Fruit fly (Drosophila melanogaster) whole organism, embryonic: Measurements from ENCODE around the gene Ankrd49.

Experiments
- CG10274 ChIP-seq: fragments of 200-800 bp; sonication (Bioruptor generic); optimal IDR thresholded peaks from 3 replicates; lab custom pipeline; 2017; ENCODE audit warnings: missing biosample characterization, mild to moderate bottlenecking, missing genetic modification characterization
- CG10543 ChIP-seq: fragments of 200-800 bp; sonication (Bioruptor generic); optimal IDR thresholded peaks from 3 replicates; lab custom pipeline; 2017; ENCODE audit warnings: missing biosample characterization, mild to moderate bottlenecking, missing genetic modification characterization, moderate library complexity
- CG10565 ChIP-seq: fragments of 200-800 bp; sonication (Bioruptor generic); optimal IDR thresholded peaks from 3 replicates; lab custom pipeline; 2016; ENCODE audit warnings: missing biosample characterization, mild to moderate bottlenecking, missing genetic modification characterization
- CG10654 ChIP-seq: fragments of 200-800 bp; sonication (Bioruptor generic); optimal IDR thresholded peaks from 2 replicates; lab custom pipeline; 2016; ENCODE audit warnings: missing biosample characterization, missing genetic modification characterization
- CG11695 ChIP-seq: fragments of 200-800 bp; sonication (Bioruptor generic); IDR thresholded peaks from 3 replicates; pipeline ENCODE4 v1.3.6; 2022; ENCODE audit warnings: missing biosample characterization, missing genetic modification characterization
- CG14014 ChIP-seq: fragments of 200-800 bp; sonication (Bioruptor generic); IDR thresholded peaks from 2 replicates; pipeline ENCODE4 v1.3.6; 2022; ENCODE audit warnings: missing biosample characterization, missing genetic modification characterization
- CG1602 ChIP-seq: fragments of 200-800 bp; sonication (Bioruptor generic); optimal IDR thresholded peaks from 3 replicates; lab custom pipeline; 2016; ENCODE audit warnings: missing biosample characterization, missing genetic modification characterization
- CG16815 ChIP-seq: fragments of 200-800 bp; sonication (Bioruptor generic); optimal IDR thresholded peaks from 3 replicates; lab custom pipeline; 2017; ENCODE audit warnings: missing biosample characterization, mild to moderate bottlenecking, missing genetic modification characterization
- CG1792 ChIP-seq: fragments of 200-800 bp; sonication (Bioruptor generic); optimal IDR thresholded peaks from 2 replicates; lab custom pipeline; 2016; ENCODE audit warnings: missing biosample characterization, missing genetic modification characterization
- CG2875 ChIP-seq: fragments of 200-800 bp; sonication (Bioruptor generic); optimal IDR thresholded peaks from 2 replicates; lab custom pipeline; 2017; ENCODE audit warnings: missing biosample characterization, mild to moderate bottlenecking, missing genetic modification characterization, missing genetic modification reagents
- CG30403 ChIP-seq: fragments of 200-800 bp; sonication (Bioruptor generic); optimal IDR thresholded peaks from 3 replicates; lab custom pipeline; 2016; ENCODE audit warnings: missing biosample characterization, missing genetic modification characterization
- CG30431 ChIP-seq: fragments of 200-800 bp; sonication (Bioruptor generic); optimal IDR thresholded peaks from 2 replicates; lab custom pipeline; 2017; ENCODE audit warnings: missing biosample characterization, missing genetic modification characterization
- CG32772 ChIP-seq: fragments of 200-800 bp; sonication (Bioruptor generic); IDR thresholded peaks from 2 replicates; pipeline ENCODE4 v1.3.6; 2022; ENCODE audit warnings: missing biosample characterization, missing genetic modification characterization
- CG34224 ChIP-seq: fragments of 200-800 bp; sonication (Bioruptor generic); IDR thresholded peaks from 3 replicates; pipeline ENCODE4 v1.3.6; 2022; ENCODE audit warnings: missing biosample characterization, missing genetic modification characterization; ENCODE audit not compliant: partially characterized antibody
- CG3726 ChIP-seq: fragments of 200-800 bp; sonication (Bioruptor generic); IDR thresholded peaks from 3 replicates; pipeline ENCODE4, ENCODE4 v1.3.6; 2022; ENCODE audit warnings: missing biosample characterization, missing genetic modification characterization
- CG4282 ChIP-seq: fragments of 200-800 bp; sonication (Bioruptor generic); optimal IDR thresholded peaks from 2 replicates; lab custom pipeline; 2016; ENCODE audit warnings: missing biosample characterization, missing genetic modification characterization
- CG5245 ChIP-seq: fragments of 200-800 bp; sonication (Bioruptor generic); optimal IDR thresholded peaks from 3 replicates; lab custom pipeline; 2016; ENCODE audit warnings: missing biosample characterization, missing genetic modification characterization
- CG6175 ChIP-seq: fragments of 200-800 bp; sonication (Bioruptor generic); IDR thresholded peaks from 3 replicates; pipeline ENCODE4 v1.3.6; 2022; ENCODE audit warnings: missing biosample characterization, missing genetic modification characterization
- CG6765 ChIP-seq: fragments of 200-800 bp; sonication (Bioruptor generic); optimal IDR thresholded peaks from 3 replicates; lab custom pipeline; 2017; ENCODE audit warnings: missing biosample characterization, mild to moderate bottlenecking, missing genetic modification characterization
- CG8281 ChIP-seq: fragments of 200-800 bp; sonication (Bioruptor generic); optimal IDR thresholded peaks from 2 replicates; lab custom pipeline; 2018; ENCODE audit warnings: missing biosample characterization, mild to moderate bottlenecking, missing genetic modification characterization, moderate library complexity
- CG8290 ChIP-seq, 3 experiments: fragments of 200-800 bp; sonication (Bioruptor generic); optimal IDR thresholded peaks; 2 replicates each; lab custom pipeline; 2016 to 2019; ENCODE audit warnings: missing biosample characterization in 3 of 3, missing genetic modification characterization in 3 of 3, mild to moderate bottlenecking in 2 of 3, moderate library complexity in 1 of 3
- CG9876 ChIP-seq: fragments of 200-800 bp; sonication (Bioruptor generic); optimal IDR thresholded peaks from 2 replicates; lab custom pipeline; 2016; ENCODE audit warnings: missing biosample characterization, missing genetic modification characterization
- E2f1 ChIP-seq: fragments of 200-800 bp; sonication (Bioruptor generic); IDR thresholded peaks from 2 replicates; pipeline ENCODE4 v1.3.6; 2022; ENCODE audit warnings: missing biosample characterization, missing genetic modification characterization
- Hmx ChIP-seq: fragments of 200-800 bp; sonication (Bioruptor generic); optimal IDR thresholded peaks from 2 replicates; lab custom pipeline; 2016; ENCODE audit warnings: missing biosample characterization, missing genetic modification characterization
- Hr51 ChIP-seq, 2 experiments: fragments of 200-800 bp; sonication (Bioruptor generic); optimal IDR thresholded peaks; 2 replicates in 1 of 2; 3 replicates in 1 of 2; lab custom pipeline; 2016 to 2018; ENCODE audit warnings: missing biosample characterization in 2 of 2, missing genetic modification characterization in 2 of 2, mild to moderate bottlenecking in 1 of 2, moderate library complexity in 1 of 2
- Neu2 ChIP-seq: fragments of 200-800 bp; sonication (Bioruptor generic); optimal IDR thresholded peaks from 3 replicates; lab custom pipeline; 2016; ENCODE audit warnings: missing biosample characterization, missing genetic modification characterization, borderline replicate concordance
- Oli ChIP-seq: fragments of 200-800 bp; sonication (Bioruptor generic); optimal IDR thresholded peaks from 2 replicates; lab custom pipeline; 2018; ENCODE audit warnings: missing biosample characterization, mild to moderate bottlenecking, missing genetic modification characterization, moderate library complexity
- Optix ChIP-seq: fragments of 200-800 bp; sonication (Bioruptor generic); IDR thresholded peaks from 3 replicates; pipeline ENCODE4 v1.3.6; 2022; ENCODE audit warnings: missing biosample characterization, missing genetic modification characterization
- PHDP ChIP-seq: fragments of 200-800 bp; sonication (Bioruptor generic); optimal IDR thresholded peaks from 3 replicates; lab custom pipeline; 2018; ENCODE audit warnings: missing biosample characterization, mild to moderate bottlenecking, missing genetic modification characterization, moderate library complexity
- Sox100B ChIP-seq: fragments of 200-800 bp; sonication (Bioruptor generic); optimal IDR thresholded peaks from 3 replicates; lab custom pipeline; 2018; ENCODE audit warnings: missing biosample characterization, mild to moderate bottlenecking, missing genetic modification characterization
- Sry-δ ChIP-seq: fragments of 200-800 bp; sonication (Bioruptor generic); optimal IDR thresholded peaks from 2 replicates; lab custom pipeline; 2016; ENCODE audit warnings: missing biosample characterization, missing genetic modification characterization
- Ssrp ChIP-seq: fragments of 200-800 bp; sonication (Bioruptor generic); optimal IDR thresholded peaks from 2 replicates; lab custom pipeline; 2018; ENCODE audit warnings: missing biosample characterization, mild to moderate bottlenecking, missing genetic modification characterization, moderate library complexity
- ab ChIP-seq: fragments of 200-800 bp; sonication (Bioruptor generic); optimal IDR thresholded peaks from 2 replicates; lab custom pipeline; 2016; ENCODE audit warnings: missing biosample characterization, missing genetic modification characterization
- abd-A ChIP-seq: fragments of 200-800 bp; sonication (Bioruptor generic); optimal IDR thresholded peaks from 3 replicates; lab custom pipeline; 2019; ENCODE audit warnings: missing biosample characterization, mild to moderate bottlenecking, missing genetic modification characterization, moderate library complexity
- ase ChIP-seq: fragments of 200-800 bp; sonication (Bioruptor generic); IDR thresholded peaks from 3 replicates; pipeline ENCODE4 v1.3.6; 2022; ENCODE audit warnings: missing biosample characterization, missing genetic modification characterization
- bigmax ChIP-seq: fragments of 200-800 bp; sonication (Bioruptor generic); optimal IDR thresholded peaks from 2 replicates; lab custom pipeline; 2018; ENCODE audit warnings: missing biosample characterization, mild to moderate bottlenecking, missing genetic modification characterization
- chn ChIP-seq: fragments of 200-800 bp; sonication (Bioruptor generic); optimal IDR thresholded peaks from 2 replicates; lab custom pipeline; 2016; ENCODE audit warnings: missing biosample characterization, missing genetic modification characterization
- ci ChIP-seq: fragments of 200-800 bp; sonication (Bioruptor generic); IDR thresholded peaks from 3 replicates; pipeline ENCODE4 v1.3.6; 2022; ENCODE audit warnings: missing biosample characterization, missing genetic modification characterization
- dati ChIP-seq: fragments of 200-800 bp; sonication (Bioruptor generic); IDR thresholded peaks from 2 replicates; pipeline ENCODE4 v1.3.6; 2022; ENCODE audit warnings: missing biosample characterization, missing genetic modification characterization
- kay ChIP-seq: fragments of 200-800 bp; sonication (Bioruptor generic); optimal IDR thresholded peaks from 2 replicates; lab custom pipeline; 2016; ENCODE audit warnings: missing biosample characterization, missing genetic modification characterization
- lab ChIP-seq: fragments of 200-800 bp; sonication (Bioruptor generic); optimal IDR thresholded peaks from 3 replicates; lab custom pipeline; 2017; ENCODE audit warnings: missing biosample characterization, missing genetic modification characterization, mild to moderate bottlenecking, moderate library complexity, missing genetic modification reagents
- lilli ChIP-seq: fragments of 200-800 bp; sonication (Bioruptor generic); optimal IDR thresholded peaks from 3 replicates; lab custom pipeline; 2016; ENCODE audit warnings: missing biosample characterization, missing genetic modification characterization
- pho ChIP-seq: fragments of 200-800 bp; sonication (Bioruptor generic); optimal IDR thresholded peaks from 2 replicates; lab custom pipeline; 2016; ENCODE audit warnings: missing biosample characterization, missing genetic modification characterization
- phol ChIP-seq: fragments of 200-800 bp; sonication (Bioruptor generic); optimal IDR thresholded peaks from 3 replicates; lab custom pipeline; 2018; ENCODE audit warnings: missing biosample characterization, mild to moderate bottlenecking, missing genetic modification characterization, moderate library complexity
- prd ChIP-seq, 3 experiments: fragments of >200 bp in 2 of 3; fragments of 200-800 bp in 1 of 3; sonication (Bioruptor generic) in 1 of 3; optimal IDR thresholded peaks in 2 of 3; IDR thresholded peaks in 1 of 3; 2 replicates in 2 of 3; 3 replicates in 1 of 3; pipeline versions ENCODE4 v1.3.6 to Lab custom; 2017 to 2022; ENCODE audit warnings: missing biosample characterization in 1 of 3, missing genetic modification characterization in 1 of 3
- schlank ChIP-seq: fragments of 200-800 bp; sonication (Bioruptor generic); optimal IDR thresholded peaks from 2 replicates; lab custom pipeline; 2018; ENCODE audit warnings: missing biosample characterization, mild to moderate bottlenecking, missing genetic modification characterization
- sens ChIP-seq: fragments of 200-800 bp; sonication (Bioruptor generic); peaks from one replicate; lab custom pipeline; 2016; ENCODE audit warnings: missing biosample characterization, missing genetic modification characterization
- stc ChIP-seq: fragments of 200-800 bp; sonication (Bioruptor generic); IDR thresholded peaks from 2 replicates; pipeline ENCODE4 v1.3.6; 2022; ENCODE audit warnings: missing biosample characterization, missing genetic modification characterization
- tx ChIP-seq: fragments of 200-800 bp; sonication (Bioruptor generic); optimal IDR thresholded peaks from 2 replicates; lab custom pipeline; 2016; ENCODE audit warnings: missing biosample characterization, missing genetic modification characterization
- usp ChIP-seq: fragments of >200 bp; optimal IDR thresholded peaks from 2 replicates; lab custom pipeline; 2017; ENCODE audit warnings: missing biosample characterization, missing genetic modification characterization
- vvl ChIP-seq: fragments of 200-800 bp; sonication (Bioruptor generic); IDR thresholded peaks from 2 replicates; pipeline ENCODE4 v1.3.6; 2022; ENCODE audit warnings: missing biosample characterization, missing genetic modification characterization

Ankrd49 gene

DNA sequence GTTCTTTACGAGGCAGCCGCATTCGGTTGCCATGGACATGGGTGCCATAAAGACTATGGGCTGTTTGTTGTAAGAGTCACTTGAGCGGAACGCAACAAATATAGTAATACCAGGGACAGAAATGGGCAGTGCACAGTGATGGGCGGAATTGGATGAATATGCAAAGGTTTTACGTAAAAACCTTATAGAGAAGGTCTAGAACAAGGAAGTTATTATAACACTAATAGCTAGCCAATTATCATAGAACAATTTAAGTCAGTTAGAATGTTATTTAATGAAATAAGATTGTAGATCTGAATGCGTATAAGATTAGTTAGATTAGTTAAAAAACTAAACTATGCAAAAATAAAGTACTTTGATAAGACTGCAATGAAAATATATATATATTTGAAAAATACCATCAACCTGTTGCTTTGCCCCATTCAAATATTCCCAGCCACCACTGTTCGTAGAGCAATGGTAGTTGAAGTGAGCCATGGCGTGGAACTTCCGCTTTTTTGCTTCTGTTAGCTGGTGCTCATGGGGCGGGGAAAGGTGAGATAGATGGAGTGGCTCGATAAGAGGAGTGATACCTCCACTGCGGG, 45.7 kb upstream of the Ankrd49 start (continued):
- TF ChIP-seq lilli (GFP tag; lab: Kevin White, UChicago), result peak; percentile 14
- TF ChIP-seq Hr51 (GFP tag; optimal IDR thresholded peaks at IDR 0.05; lab: Kevin White, UChicago), result no peak
- no peak for TF ChIP-seq phol (tag; lab: Kevin White, UChicago)
- TF ChIP-seq vvl (GFP tag; lab: Robert Waterston, UW), result no peak
- TF ChIP-seq prd (optimal IDR thresholded peaks at IDR 0.05; lab: Kevin White, UChicago), result no peak
- TF ChIP-seq prd (GFP tag; IDR thresholded peaks at IDR 0.05; lab: Robert Waterston, UW), result 0 out of 3 replicates have a peak, but pooled peaks have one; percentile 18
- TF ChIP-seq CG6765, result no peak
- TF ChIP-seq usp (GFP tag; lab: Kevin White, UChicago), result no peak
- no peak for TF ChIP-seq CG32772 (GFP tag; lab: Robert Waterston, UW)
- TF ChIP-seq bigmax, result no peak
- TF ChIP-seq Neu2 (GFP tag; lab: Kevin White, UChicago), result no peak
- peak; percentile 11 for TF ChIP-seq Oli (tag; lab: Kevin White, UChicago)
- no peak for TF ChIP-seq CG3726 (GFP tag; lab: Robert Waterston, UW)
- no peak for TF ChIP-seq pho (GFP tag; lab: Kevin White, UChicago)
- TF ChIP-seq Ssrp (tag; lab: Kevin White, UChicago), result no peak
- TF ChIP-seq ci, result no peak
- no peak for TF ChIP-seq CG9876 (GFP tag; lab: Kevin White, UChicago)
- no peak for TF ChIP-seq CG6175 (GFP tag; lab: Robert Waterston, UW)
- TF ChIP-seq chn, result no peak
- TF ChIP-seq Sox100B (GFP tag; lab: Kevin White, UChicago), result peak; percentile 32
- TF ChIP-seq CG10274, result no peak
- no peak for TF ChIP-seq kay
- TF ChIP-seq CG1792 (GFP tag; lab: Kevin White, UChicago), result no peak
- peak; percentile 10 for TF ChIP-seq lab (GFP tag; lab: Kevin White, UChicago)
- no peak for TF ChIP-seq CG8281 (tag; lab: Kevin White, UChicago)
- TF ChIP-seq Optix (GFP tag; lab: Robert Waterston, UW), result no peak
- no peak for TF ChIP-seq CG34224 (GFP tag; lab: Robert Waterston, UW)
- TF ChIP-seq CG30431 (GFP tag; lab: Kevin White, UChicago), result no peak
- no peak for TF ChIP-seq CG14014 (GFP tag; lab: Robert Waterston, UW)
- TF ChIP-seq CG2875 (GFP tag; lab: Kevin White, UChicago), result no peak
- no peak for TF ChIP-seq dati (GFP tag; lab: Robert Waterston, UW)
- TF ChIP-seq Sry-δ (GFP tag; lab: Kevin White, UChicago), result no peak
- no peak for TF ChIP-seq tx
- TF ChIP-seq PHDP (tag; lab: Kevin White, UChicago), result no peak
- no peak for TF ChIP-seq CG1602
- no peak for TF ChIP-seq abd-A (tag; lab: Kevin White, UChicago)
- TF ChIP-seq ab (GFP tag; lab: Kevin White, UChicago), result no peak
- no peak for TF ChIP-seq Hmx (GFP tag; lab: Kevin White, UChicago)
- TF ChIP-seq CG16815 (GFP tag; lab: Kevin White, UChicago), result no peak
- no peak for TF ChIP-seq CG11695 (GFP tag; lab: Robert Waterston, UW)
- no peak for TF ChIP-seq CG10543 (GFP tag; lab: Kevin White, UChicago)
- peak; percentile 8 for TF ChIP-seq CG30403
- TF ChIP-seq ase (GFP tag; lab: Robert Waterston, UW), result no peak
- TF ChIP-seq CG4282, result no peak
- TF ChIP-seq CG5245 (GFP tag; lab: Kevin White, UChicago), result no peak
- no peak for TF ChIP-seq E2f1 (GFP tag; lab: Robert Waterston, UW)
- TF ChIP-seq stc (GFP tag; lab: Robert Waterston, UW), result no peak
- no peak for TF ChIP-seq schlank (tag; lab: Kevin White, UChicago)
- TF ChIP-seq CG10565 (GFP tag; lab: Kevin White, UChicago), result no peak
- TF ChIP-seq sens (GFP tag; lab: Kevin White, UChicago), result peak; percentile 76
- no peak for TF ChIP-seq CG10654 (GFP tag; lab: Kevin White, UChicago)
- no peak for TF ChIP-seq CG8290 (GFP tag; optimal IDR thresholded peaks at IDR 0.05; lab: Kevin White, UChicago)
- TF ChIP-seq CG8290 (tag; optimal IDR thresholded peaks at IDR 0.05; lab: Kevin White, UChicago), result no peak
